Worm (Caenorhabditis elegans): Measurements from ENCODE around the gene Y54G2A.19.

Y54G2A.19 gene

ce11 chrIV:2890401-2890952 is 4.1 kb downstream of the Y54G2A.19 start, which contains the start of the genes nprt-1 and dib-1:
Gene nprt-1 (minus strand): TSS chrIV:2890451.
Gene dib-1 (plus strand): TSS chrIV:2890882.
- TF ChIP-seq ama-1 (optimal IDR thresholded peaks at IDR 0.05) (no peak), sem-4 (tag; optimal IDR thresholded peaks at IDR 0.05) (no peak), alr-1 (tag; optimal IDR thresholded peaks at IDR 0.05) (no peak), F13H6.1 (tag; optimal IDR thresholded peaks at IDR 0.05) (no peak), fos-1 (tag; optimal IDR thresholded peaks at IDR 0.05) (peak; percentile 3), zag-1 (tag; optimal IDR thresholded peaks at IDR 0.05) (no peak), ZK546.5 (tag; optimal IDR thresholded peaks at IDR 0.05) (no peak), lsy-2 (tag; optimal IDR thresholded peaks at IDR 0.05) (peak; percentile 52 to 79), nhr-6 (tag; optimal IDR thresholded peaks at IDR 0.05) (peak; percentile 12), ztf-1 (GFP tag; conservative IDR thresholded peaks at IDR 0.05) (no peak), nhr-129 (tag; optimal IDR thresholded peaks at IDR 0.05) (peak; percentile 64), snpc-4 (tag; optimal IDR thresholded peaks at IDR 0.05) (no peak), unc-62 (GFP tag; optimal IDR thresholded peaks at IDR 0.05) (no peak), ztf-11 (tag; optimal IDR thresholded peaks at IDR 0.05) (no peak), lin-11 (tag; optimal IDR thresholded peaks at IDR 0.05) (no peak), nhr-25 (tag; optimal IDR thresholded peaks at IDR 0.05) (peak; percentile 35), dmd-4 (tag; optimal IDR thresholded peaks at IDR 0.05) (no peak), mdl-1 (tag; optimal IDR thresholded peaks at IDR 0.05) (no peak), nhr-11 (tag; optimal IDR thresholded peaks at IDR 0.05) (no peak), C34F6.9 (tag; optimal IDR thresholded peaks at IDR 0.05) (peak; percentile 71), Y55F3AM.14 (GFP tag; optimal IDR thresholded peaks at IDR 0.05) (no peak), ceh-82 (tag; optimal IDR thresholded peaks at IDR 0.05) (no peak), egl-27 (tag; optimal IDR thresholded peaks at IDR 0.05) (no peak), lin-39 (tag; optimal IDR thresholded peaks at IDR 0.05) (no peak), elt-3 (tag; optimal IDR thresholded peaks at IDR 0.05) (no peak), nhr-23 (tag; optimal IDR thresholded peaks at IDR 0.05) (no peak), crh-2 (tag; optimal IDR thresholded peaks at IDR 0.05) (peak; percentile 64), unc-39 (tag; optimal IDR thresholded peaks at IDR 0.05) (no peak), skn-1 (tag; optimal IDR thresholded peaks at IDR 0.05) (no peak), mab-5 (tag; optimal IDR thresholded peaks at IDR 0.05) (no peak), elt-1 (tag; optimal IDR thresholded peaks at IDR 0.05) (no peak), nhr-12 (tag; optimal IDR thresholded peaks at IDR 0.05) (no peak), ceh-16 (tag; optimal IDR thresholded peaks at IDR 0.05) (no peak), lin-13 (GFP tag; optimal IDR thresholded peaks at IDR 0.05) (peak; percentile 73), nhr-77 (tag; optimal IDR thresholded peaks at IDR 0.05) (no peak), blmp-1 (tag; optimal IDR thresholded peaks at IDR 0.05; ENCODE audit: insufficient read depth) (no peak), R02D3.7 (tag; optimal IDR thresholded peaks at IDR 0.05) (no peak), sma-3 (GFP tag; optimal IDR thresholded peaks at IDR 0.05) (no peak), nhr-237 (tag; optimal IDR thresholded peaks at IDR 0.05) (no peak), peb-1 (tag; optimal IDR thresholded peaks at IDR 0.05) (no peak), nhr-21 (tag; optimal IDR thresholded peaks at IDR 0.05) (peak; percentile 7), mbf-1 (tag; optimal IDR thresholded peaks at IDR 0.05) (no peak), aly-2 (tag; optimal IDR thresholded peaks at IDR 0.05) (no peak), unc-55 (GFP tag; optimal IDR thresholded peaks at IDR 0.05) (peak; percentile 87), ztf-4 (tag; optimal IDR thresholded peaks at IDR 0.05) (no peak), sma-9 (GFP tag; optimal IDR thresholded peaks at IDR 0.05) (peak; percentile 21), sma-9 (tag; optimal IDR thresholded peaks at IDR 0.05) (no peak), nhr-10 (tag; optimal IDR thresholded peaks at IDR 0.05) (no peak), gmeb-1 (tag; optimal IDR thresholded peaks at IDR 0.05) (peak; percentile 86)
